Fruit fly (Drosophila melanogaster) whole organism, prepupa: ENCODE results near the gene CG5149.

Experiments
- Blimp-1 ChIP-seq: fragments of 200-800 bp; sonication (Bioruptor generic); optimal IDR thresholded peaks from 3 replicates; lab custom pipeline; 2017; ENCODE audit warnings: missing biosample characterization, missing genetic modification characterization, mild to moderate bottlenecking, moderate library complexity, missing genetic modification reagents
- CG10631 ChIP-seq: fragments of 200-800 bp; sonication (Bioruptor generic); optimal IDR thresholded peaks from 2 replicates; lab custom pipeline; 2016; ENCODE audit warnings: missing biosample characterization, missing genetic modification characterization
- CG10669 ChIP-seq: fragments of 200-800 bp; sonication (Bioruptor generic); optimal IDR thresholded peaks from 3 replicates; lab custom pipeline; 2018; ENCODE audit warnings: missing biosample characterization, mild to moderate bottlenecking, missing genetic modification characterization, moderate library complexity
- CG11294 ChIP-seq: fragments of 200-800 bp; sonication (Bioruptor generic); IDR thresholded peaks from 2 replicates; pipeline ENCODE4 v1.3.6; 2022; ENCODE audit warnings: missing biosample characterization, missing genetic modification characterization
- CG11902 ChIP-seq: fragments of 200-800 bp; sonication (Bioruptor generic); optimal IDR thresholded peaks from 3 replicates; lab custom pipeline; 2016; ENCODE audit warnings: missing biosample characterization, missing genetic modification characterization
- CG15336 ChIP-seq: fragments of 200-800 bp; sonication (Bioruptor generic); IDR thresholded peaks from 2 replicates; pipeline ENCODE4 v1.3.6; 2022; ENCODE audit warnings: missing biosample characterization, missing genetic modification characterization
- CG31627 ChIP-seq: fragments of 200-800 bp; sonication (Bioruptor generic); optimal IDR thresholded peaks from 3 replicates; lab custom pipeline; 2016; ENCODE audit warnings: missing biosample characterization, missing genetic modification characterization
- CG32006 ChIP-seq: fragments of 200-800 bp; sonication (Bioruptor generic); optimal IDR thresholded peaks from 3 replicates; lab custom pipeline; 2017; ENCODE audit warnings: missing biosample characterization, mild to moderate bottlenecking, missing genetic modification characterization
- CG34406 ChIP-seq: fragments of 200-800 bp; sonication (Bioruptor generic); optimal IDR thresholded peaks from 3 replicates; lab custom pipeline; 2016; ENCODE audit warnings: missing biosample characterization, missing genetic modification characterization
- CG4318 ChIP-seq: fragments of 200-800 bp; sonication (Bioruptor generic); optimal IDR thresholded peaks from 3 replicates; lab custom pipeline; 2017; ENCODE audit warnings: missing biosample characterization, mild to moderate bottlenecking, missing genetic modification characterization
- CG6163 ChIP-seq: fragments of 200-800 bp; sonication (Bioruptor generic); IDR thresholded peaks from 3 replicates; pipeline ENCODE4 v1.3.6; 2022; ENCODE audit warnings: missing biosample characterization, missing genetic modification characterization
- CG6276 ChIP-seq: fragments of 200-800 bp; sonication (Bioruptor generic); optimal IDR thresholded peaks from 2 replicates; lab custom pipeline; 2017; ENCODE audit warnings: missing biosample characterization, mild to moderate bottlenecking, missing genetic modification characterization
- CG8119 ChIP-seq: fragments of 200-800 bp; sonication (Bioruptor generic); IDR thresholded peaks from 3 replicates; pipeline ENCODE4 v1.3.6; 2022; ENCODE audit warnings: missing biosample characterization, missing genetic modification characterization
- CG8319 ChIP-seq: fragments of 200-800 bp; sonication (Bioruptor generic); optimal IDR thresholded peaks from 3 replicates; lab custom pipeline; 2016; ENCODE audit warnings: missing biosample characterization, missing genetic modification characterization
- CG8632 ChIP-seq: fragments of 200-800 bp; sonication (Bioruptor generic); optimal IDR thresholded peaks from 3 replicates; lab custom pipeline; 2016; ENCODE audit warnings: missing biosample characterization, missing genetic modification characterization
- CG9139 ChIP-seq: fragments of 200-800 bp; sonication (Bioruptor generic); optimal IDR thresholded peaks from 3 replicates; lab custom pipeline; 2017; ENCODE audit warnings: missing biosample characterization, mild to moderate bottlenecking, missing genetic modification characterization
- Eip78C ChIP-seq: fragments of 200-800 bp; sonication (Bioruptor generic); peaks from one replicate; lab custom pipeline; 2016; ENCODE audit warnings: missing biosample characterization, missing genetic modification characterization
- Ets21C ChIP-seq: fragments of 200-800 bp; sonication (Bioruptor generic); optimal IDR thresholded peaks from 3 replicates; lab custom pipeline; 2016; ENCODE audit warnings: missing biosample characterization, missing genetic modification characterization
- Ets96B ChIP-seq: fragments of 200-800 bp; optimal IDR thresholded peaks from 2 replicates; lab custom pipeline; 2019; ENCODE audit warnings: missing biosample characterization, mild to moderate bottlenecking, missing genetic modification characterization, moderate library complexity
- Gug ChIP-seq: fragments of 200-800 bp; sonication (Bioruptor generic); IDR thresholded peaks from 2 replicates; pipeline ENCODE4 v1.3.6; 2022; ENCODE audit warnings: missing biosample characterization, missing genetic modification characterization
- Hr38 ChIP-seq: sonication (Bioruptor generic); optimal IDR thresholded peaks from 2 replicates; lab custom pipeline; 2016; ENCODE audit warnings: missing biosample characterization, missing genetic modification characterization
- Hr4 ChIP-seq: fragments of 200-800 bp; sonication (Bioruptor generic); optimal IDR thresholded peaks from 3 replicates; lab custom pipeline; 2016; ENCODE audit warnings: missing biosample characterization, missing genetic modification characterization
- Met ChIP-seq: fragments of 200-800 bp; sonication (Bioruptor generic); optimal IDR thresholded peaks from 3 replicates; lab custom pipeline; 2016; ENCODE audit warnings: missing biosample characterization, missing genetic modification characterization
- Smox ChIP-seq: fragments of 200-800 bp; sonication (Bioruptor generic); optimal IDR thresholded peaks from 3 replicates; lab custom pipeline; 2016; ENCODE audit warnings: missing biosample characterization, missing genetic modification characterization
- Sox14 ChIP-seq: fragments of 200-800 bp; sonication (Bioruptor generic); optimal IDR thresholded peaks from 3 replicates; lab custom pipeline; 2016; ENCODE audit warnings: missing biosample characterization, missing genetic modification characterization
- Sox15 ChIP-seq: fragments of 200-800 bp; sonication (Bioruptor generic); optimal IDR thresholded peaks from 3 replicates; lab custom pipeline; 2016; ENCODE audit warnings: missing biosample characterization, missing genetic modification characterization
- acj6 ChIP-seq: fragments of 200-800 bp; sonication (Bioruptor generic); optimal IDR thresholded peaks from 3 replicates; lab custom pipeline; 2016; ENCODE audit warnings: missing biosample characterization, missing genetic modification characterization
- cyc ChIP-seq: fragments of 200-800 bp; sonication (Bioruptor generic); optimal IDR thresholded peaks from 3 replicates; lab custom pipeline; 2016; ENCODE audit warnings: missing biosample characterization, missing genetic modification characterization
- fd59A ChIP-seq: fragments of 200-800 bp; sonication (Bioruptor generic); optimal IDR thresholded peaks from 2 replicates; lab custom pipeline; 2017; ENCODE audit warnings: missing biosample characterization, mild to moderate bottlenecking, missing genetic modification characterization, missing genetic modification reagents
- fd85E ChIP-seq: fragments of 200-800 bp; sonication (Bioruptor generic); optimal IDR thresholded peaks from 3 replicates; lab custom pipeline; 2016; ENCODE audit warnings: missing biosample characterization, missing genetic modification characterization
- fkh ChIP-seq: fragments of 200-800 bp; sonication (Bioruptor generic); optimal IDR thresholded peaks from 3 replicates; lab custom pipeline; 2017; ENCODE audit warnings: missing biosample characterization, mild to moderate bottlenecking, missing genetic modification characterization, moderate library complexity
- net ChIP-seq: fragments of 200-800 bp; sonication (Bioruptor generic); optimal IDR thresholded peaks from 3 replicates; lab custom pipeline; 2016; ENCODE audit warnings: missing biosample characterization, missing genetic modification characterization
- pdm3 ChIP-seq: fragments of 200-800 bp; sonication (Bioruptor generic); optimal IDR thresholded peaks from 3 replicates; lab custom pipeline; 2016; ENCODE audit warnings: missing biosample characterization, missing genetic modification characterization
- salr ChIP-seq, 2 experiments: fragments of 200-800 bp; sonication (Bioruptor generic); optimal IDR thresholded peaks; 3 replicates each; lab custom pipeline; 2016 to 2018; ENCODE audit warnings: missing biosample characterization in 2 of 2, missing genetic modification characterization in 2 of 2, mild to moderate bottlenecking in 1 of 2
- ss ChIP-seq, 2 experiments: fragments of 200-800 bp; sonication (Bioruptor generic); optimal IDR thresholded peaks; 2 replicates in 1 of 2; 3 replicates in 1 of 2; lab custom pipeline; 2017 to 2018; ENCODE audit warnings: mild to moderate bottlenecking in 2 of 2, missing biosample characterization in 2 of 2, missing genetic modification characterization in 2 of 2, moderate library complexity in 1 of 2
- vri ChIP-seq: fragments of 200-800 bp; sonication (Bioruptor generic); optimal IDR thresholded peaks from 3 replicates; lab custom pipeline; 2016; ENCODE audit warnings: missing biosample characterization, mild to moderate bottlenecking, missing genetic modification characterization

The CG5149 gene

DNA sequence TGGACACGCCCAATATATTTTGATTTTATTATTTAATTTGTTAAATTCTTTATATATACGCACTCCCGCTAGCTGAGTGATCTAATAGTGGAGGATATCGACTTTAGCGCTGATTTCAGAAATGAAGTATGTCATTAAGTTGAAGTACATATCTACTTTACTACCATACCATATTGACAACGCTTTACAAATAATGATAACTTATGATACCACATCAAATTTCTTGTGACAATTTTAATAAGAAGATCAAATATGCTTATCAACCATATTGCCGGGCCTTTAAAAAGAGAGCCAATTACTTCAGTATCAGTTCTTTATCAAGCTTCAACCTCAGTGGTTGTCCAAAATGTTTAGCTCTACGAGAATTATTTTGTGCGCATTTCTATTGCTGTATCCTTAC lies 22.6 kb upstream of the CG5149 start, which contains the start of gene CG15818:
TSS of gene CG15818 (plus strand) at position 301 of the 400 bp plus-strand sequence.
- TF ChIP-seq CG9139 (no peak), CG34406 (GFP tag; lab: Kevin White, UChicago) (no peak), Hr4 (GFP tag; lab: Kevin White, UChicago) (no peak), CG8319 (GFP tag; lab: Kevin White, UChicago) (no peak), fd59A (no peak), Blimp-1 (GFP tag; lab: Kevin White, UChicago) (no peak), CG8632 (GFP tag; lab: Kevin White, UChicago) (no peak), net (GFP tag; lab: Kevin White, UChicago) (no peak), salr (GFP tag; optimal IDR thresholded peaks at IDR 0.05; lab: Kevin White, UChicago) (no peak), CG10669 (GFP tag; lab: Kevin White, UChicago) (no peak), CG32006 (no peak), CG6276 (GFP tag; lab: Kevin White, UChicago) (no peak), acj6 (GFP tag; lab: Kevin White, UChicago) (no peak), Ets21C (GFP tag; lab: Kevin White, UChicago) (no peak)

DNA sequence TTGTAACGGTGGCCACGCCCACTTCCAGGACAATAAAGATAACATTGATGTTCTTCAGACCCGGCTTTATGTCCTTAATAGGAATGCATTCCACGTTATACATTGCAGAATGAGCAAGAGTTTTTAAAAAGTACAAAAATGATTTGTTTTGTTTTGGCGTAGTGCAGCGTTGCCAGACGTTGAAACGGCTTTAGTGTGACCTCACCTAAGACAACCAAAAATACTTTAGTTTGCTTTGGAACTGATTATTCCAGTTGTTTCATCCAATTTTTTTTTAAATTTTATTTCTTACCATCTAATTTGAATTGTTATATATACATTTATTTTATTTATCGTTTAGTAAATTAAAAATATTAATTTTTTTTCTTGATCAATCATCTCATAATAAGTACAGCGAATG lies 21.5 kb upstream of the CG5149 start, which contains the start of gene CG5181:
TSS of gene CG5181 (minus strand) at position 208 of the 400 bp plus-strand sequence.
- TF ChIP-seq Hr38 (GFP tag; lab: Kevin White, UChicago) = no peak
- TF ChIP-seq fd85E (GFP tag; lab: Kevin White, UChicago) = no peak
- TF ChIP-seq Sox15 (GFP tag; lab: Kevin White, UChicago) = no peak
- TF ChIP-seq CG6163 = no peak
- TF ChIP-seq CG10669 (GFP tag; lab: Kevin White, UChicago) = no peak
- TF ChIP-seq Sox14 = no peak

DNA sequence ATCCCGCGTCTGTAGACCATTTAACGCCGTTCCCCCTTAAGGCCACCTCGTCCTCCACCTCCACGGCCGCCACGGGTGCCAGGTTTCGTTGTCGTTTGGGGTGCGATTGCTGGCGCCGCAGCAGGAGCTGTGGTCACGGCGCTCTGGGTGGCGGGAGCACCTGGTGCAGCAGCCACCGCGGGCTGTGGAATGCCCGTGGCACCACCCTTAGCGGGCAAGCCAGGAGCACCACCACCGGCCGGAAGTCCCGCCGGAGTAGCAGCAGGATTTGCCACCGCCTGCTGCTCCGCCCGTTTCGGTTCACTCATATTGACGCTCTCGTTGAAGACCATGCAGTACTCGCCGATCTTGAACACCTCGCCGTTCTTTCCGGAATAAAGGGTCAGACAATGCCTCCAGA lies 21.0 kb upstream of the CG5149 start:
- no peak for TF ChIP-seq CG32006
- TF ChIP-seq ss (GFP tag; optimal IDR thresholded peaks at IDR 0.05; lab: Kevin White, UChicago) = no peak
- no peak for TF ChIP-seq Ets96B
- no peak for TF ChIP-seq CG8632 (GFP tag; lab: Kevin White, UChicago)
- no peak for TF ChIP-seq Eip78C (GFP tag; lab: Kevin White, UChicago)
- TF ChIP-seq Gug = no peak
- no peak for TF ChIP-seq CG6163
- no peak for TF ChIP-seq cyc
- no peak for TF ChIP-seq Blimp-1 (GFP tag; lab: Kevin White, UChicago)
- TF ChIP-seq CG8119 (GFP tag; lab: Robert Waterston, UW) = no peak
- TF ChIP-seq fkh (GFP tag; lab: Kevin White, UChicago) = no peak
- no peak for TF ChIP-seq CG11902 (GFP tag; lab: Kevin White, UChicago)
- no peak for TF ChIP-seq CG4318
- no peak for TF ChIP-seq CG8319 (GFP tag; lab: Kevin White, UChicago)
- TF ChIP-seq CG10631 (GFP tag; lab: Kevin White, UChicago) = no peak
- no peak for TF ChIP-seq CG31627 (GFP tag; lab: Kevin White, UChicago)
- TF ChIP-seq Smox (GFP tag; lab: Kevin White, UChicago) = no peak
- no peak for TF ChIP-seq fd59A

DNA sequence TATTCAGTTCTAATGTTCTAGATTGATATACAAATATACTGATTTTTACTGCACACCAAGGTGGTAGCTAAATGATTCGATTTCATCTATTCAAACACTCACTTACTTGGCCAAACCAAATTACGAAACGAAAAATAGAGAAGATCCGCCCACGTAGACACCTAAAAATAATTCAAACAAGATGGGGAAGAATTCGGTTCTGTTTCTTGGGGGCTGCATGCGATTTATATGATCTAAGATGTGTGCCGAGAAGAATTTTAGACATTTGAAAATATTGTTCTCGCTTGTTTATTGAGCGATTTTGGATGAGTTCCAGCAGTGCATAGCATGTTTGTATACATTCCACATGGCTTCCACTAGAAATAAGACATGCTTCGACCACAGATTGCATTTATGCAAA lies 19.6 kb upstream of the CG5149 start:
- no peak for TF ChIP-seq pdm3 (GFP tag; lab: Kevin White, UChicago)
- no peak for TF ChIP-seq CG10669 (GFP tag; lab: Kevin White, UChicago)
- no peak for TF ChIP-seq Hr38 (GFP tag; lab: Kevin White, UChicago)
- TF ChIP-seq Eip78C (GFP tag; lab: Kevin White, UChicago) = no peak
- TF ChIP-seq CG6163 = no peak
- no peak for TF ChIP-seq CG15336
- TF ChIP-seq vri (GFP tag; lab: Kevin White, UChicago) = no peak
- no peak for TF ChIP-seq Met (GFP tag; lab: Kevin White, UChicago)
- no peak for TF ChIP-seq Blimp-1 (GFP tag; lab: Kevin White, UChicago)
- TF ChIP-seq CG11294 (GFP tag; lab: Robert Waterston, UW) = no peak
- no peak for TF ChIP-seq CG8319 (GFP tag; lab: Kevin White, UChicago)
